Fruit fly (Drosophila melanogaster) whole organism, adult: ENCODE data around the gene Osi19.

ENCODE experiments used
- CG11617 ChIP-seq: fragments of 200-800 bp; sonication (Bioruptor generic); optimal IDR thresholded peaks from 2 replicates; lab custom pipeline; 2017; ENCODE audit warnings: mild to moderate bottlenecking, missing biosample characterization, missing genetic modification reagents, missing genetic modification characterization
- CG12768 ChIP-seq: fragments of 200-800 bp; sonication (Bioruptor generic); optimal IDR thresholded peaks from 2 replicates; lab custom pipeline; 2017; ENCODE audit warnings: missing biosample characterization, missing genetic modification characterization, mild to moderate bottlenecking, moderate library complexity, missing genetic modification reagents
- CG14711 ChIP-seq: fragments of 200-800 bp; sonication (Bioruptor generic); optimal IDR thresholded peaks from 2 replicates; lab custom pipeline; 2018; ENCODE audit warnings: missing biosample characterization, mild to moderate bottlenecking, missing genetic modification characterization, moderate library complexity
- CG1620 ChIP-seq: fragments of 200-800 bp; sonication (Bioruptor generic); optimal IDR thresholded peaks from 2 replicates; lab custom pipeline; 2016; ENCODE audit warnings: missing biosample characterization, missing genetic modification characterization
- CG33017 ChIP-seq: fragments of 200-800 bp; sonication (Bioruptor generic); optimal IDR thresholded peaks from 2 replicates; lab custom pipeline; 2018; ENCODE audit warnings: missing biosample characterization, mild to moderate bottlenecking, missing genetic modification characterization, moderate library complexity
- CG5204 ChIP-seq: fragments of 200-800 bp; sonication (Bioruptor generic); optimal IDR thresholded peaks from 2 replicates; lab custom pipeline; 2016; ENCODE audit warnings: missing biosample characterization, missing genetic modification characterization
- CG7045 ChIP-seq: fragments of 200-800 bp; sonication (Bioruptor generic); optimal IDR thresholded peaks from 2 replicates; lab custom pipeline; 2017; ENCODE audit warnings: missing biosample characterization, mild to moderate bottlenecking, missing genetic modification characterization
- CG7101 ChIP-seq: fragments of 200-800 bp; sonication (Bioruptor generic); optimal IDR thresholded peaks from 2 replicates; lab custom pipeline; 2018; ENCODE audit warnings: missing biosample characterization, mild to moderate bottlenecking, missing genetic modification characterization, moderate library complexity
- Clk ChIP-seq: fragments of 200-800 bp; sonication (Bioruptor generic); optimal IDR thresholded peaks from 2 replicates; lab custom pipeline; 2017; ENCODE audit warnings: missing biosample characterization, missing genetic modification characterization
- Crg-1 ChIP-seq: fragments of 200-800 bp; sonication (Bioruptor generic); optimal IDR thresholded peaks from 2 replicates; lab custom pipeline; 2016; ENCODE audit warnings: missing biosample characterization, missing genetic modification characterization
- Hr96 ChIP-seq: fragments of 200-800 bp; sonication (Bioruptor generic); optimal IDR thresholded peaks from 2 replicates; lab custom pipeline; 2016; ENCODE audit warnings: missing biosample characterization, missing genetic modification characterization
- Mnt ChIP-seq: fragments of 200-800 bp; sonication (Bioruptor generic); optimal IDR thresholded peaks from 2 replicates; lab custom pipeline; 2016; ENCODE audit warnings: missing biosample characterization, mild to moderate bottlenecking, missing genetic modification characterization
- bab1 ChIP-seq: fragments of 200-800 bp; sonication (Bioruptor generic); optimal IDR thresholded peaks from 3 replicates; lab custom pipeline; 2019; ENCODE audit warnings: missing biosample characterization, mild to moderate bottlenecking, missing genetic modification characterization, moderate library complexity
- cic ChIP-seq: fragments of 200-800 bp; sonication (Bioruptor generic); optimal IDR thresholded peaks from 2 replicates; lab custom pipeline; 2017; ENCODE audit warnings: missing biosample characterization, mild to moderate bottlenecking, missing genetic modification characterization, moderate library complexity
- cnc ChIP-seq, 2 experiments: fragments of >200 bp; optimal IDR thresholded peaks; 2 replicates each; lab custom pipeline; 2017
- kay ChIP-seq: fragments of 200-800 bp; sonication (Bioruptor generic); peaks from one replicate; lab custom pipeline; 2016; ENCODE audit warnings: missing biosample characterization, missing genetic modification characterization, borderline replicate concordance
- ovo ChIP-seq: fragments of 200-800 bp; sonication (Bioruptor generic); optimal IDR thresholded peaks from 2 replicates; lab custom pipeline; 2016; ENCODE audit warnings: missing biosample characterization, missing genetic modification characterization
- pad ChIP-seq: fragments of 200-800 bp; sonication (Bioruptor generic); optimal IDR thresholded peaks from 3 replicates; lab custom pipeline; 2017; ENCODE audit warnings: missing biosample characterization, missing genetic modification characterization, mild to moderate bottlenecking, moderate library complexity, missing genetic modification reagents
- tj ChIP-seq: fragments of 200-800 bp; sonication (Bioruptor generic); optimal IDR thresholded peaks from 3 replicates; lab custom pipeline; 2017; ENCODE audit warnings: missing biosample characterization, mild to moderate bottlenecking, missing genetic modification characterization, moderate library complexity
- toe ChIP-seq: fragments of 200-800 bp; sonication (Bioruptor generic); optimal IDR thresholded peaks from 2 replicates; lab custom pipeline; 2016; ENCODE audit warnings: missing biosample characterization, missing genetic modification characterization

The Osi19 gene

DNA sequence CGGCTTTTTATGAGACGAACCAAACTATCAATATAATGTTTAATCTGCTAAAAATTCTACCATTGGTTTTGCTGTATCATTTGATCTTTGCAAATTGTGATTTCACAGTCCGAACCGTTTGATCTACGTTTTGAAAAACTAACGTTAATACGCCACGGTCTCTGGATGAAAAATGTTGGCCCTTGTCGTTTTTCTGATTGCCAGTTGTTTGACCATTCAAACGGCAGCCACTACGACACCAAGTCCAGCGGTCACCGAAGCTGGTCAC lies 39.1 kb downstream of the Osi19 start, which contains the start of gene CG42564:
TSS of gene CG42564 (plus strand) at position 169 of the 268 bp plus-strand sequence.
- TF ChIP-seq CG7045, result no peak
- TF ChIP-seq bab1 (GFP tag; lab: Kevin White, UChicago), result no peak
- TF ChIP-seq Hr96 (GFP tag; lab: Kevin White, UChicago), result no peak
- TF ChIP-seq kay (GFP tag; lab: Kevin White, UChicago), result no peak
- TF ChIP-seq pad, result no peak
- TF ChIP-seq Mnt (GFP tag; lab: Kevin White, UChicago), result no peak
- TF ChIP-seq CG5204, result no peak
- no peak for TF ChIP-seq Clk (GFP tag; lab: Kevin White, UChicago)
- TF ChIP-seq CG1620 (GFP tag; lab: Kevin White, UChicago), result no peak
- no peak for TF ChIP-seq CG7101 (tag; lab: Kevin White, UChicago)
- TF ChIP-seq cic, result no peak
- no peak for TF ChIP-seq cnc (optimal IDR thresholded peaks at IDR 0.05; lab: Kevin White, UChicago)

DNA sequence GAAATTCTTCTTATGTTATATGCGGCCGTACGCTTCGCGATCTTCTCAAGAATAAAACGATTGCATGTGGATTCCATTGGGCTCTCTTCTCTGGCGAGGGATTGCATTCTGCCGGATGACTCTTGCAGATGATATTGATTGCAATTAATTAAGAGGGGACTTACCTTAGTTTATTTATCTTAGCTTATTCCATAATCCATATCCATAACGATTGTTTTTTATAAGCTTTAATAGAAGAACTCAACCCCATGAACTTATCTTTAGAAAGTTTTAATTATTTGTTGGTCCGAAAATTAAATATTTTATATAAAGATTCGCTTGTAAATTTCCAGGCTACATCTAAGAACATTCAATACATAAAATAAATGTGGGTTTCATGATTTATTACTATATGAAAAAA lies 40.8 kb downstream of the Osi19 start, which contains the start of gene CRAT:
TSS of gene CRAT (minus strand) at position 101 of the 400 bp plus-strand sequence.
- TF ChIP-seq cic, result no peak
- no peak for TF ChIP-seq CG33017
- no peak for TF ChIP-seq toe
- TF ChIP-seq Mnt (GFP tag; lab: Kevin White, UChicago), result no peak
- no peak for TF ChIP-seq cnc (optimal IDR thresholded peaks at IDR 0.05; lab: Kevin White, UChicago)
- TF ChIP-seq kay (GFP tag; lab: Kevin White, UChicago), result no peak
- TF ChIP-seq CG14711 (tag; lab: Kevin White, UChicago), result no peak
- no peak for TF ChIP-seq pad
- TF ChIP-seq Clk (GFP tag; lab: Kevin White, UChicago), result no peak
- TF ChIP-seq Hr96 (GFP tag; lab: Kevin White, UChicago), result no peak
- no peak for TF ChIP-seq CG1620 (GFP tag; lab: Kevin White, UChicago)
- no peak for TF ChIP-seq bab1 (GFP tag; lab: Kevin White, UChicago)

DNA sequence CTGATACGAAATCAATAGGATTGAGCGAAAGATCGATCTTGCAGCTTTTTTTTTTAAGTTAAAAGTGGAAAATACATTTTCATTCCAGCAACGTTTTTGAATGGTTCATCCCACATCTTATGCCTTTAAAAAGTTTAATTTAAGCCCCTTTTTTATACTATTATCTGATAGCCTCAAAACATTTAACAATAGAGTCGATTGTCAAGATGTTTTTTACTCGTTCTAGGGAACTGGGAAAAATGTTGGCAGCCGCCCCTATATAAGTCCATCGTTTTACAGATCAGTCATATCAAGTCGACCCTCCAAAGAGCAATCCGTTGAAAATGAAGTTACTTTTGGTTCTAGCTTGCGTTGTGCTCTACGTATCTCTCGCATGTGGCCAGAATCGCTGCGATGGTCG lies 42.3 kb downstream of the Osi19 start, which contains the start of gene CG42537:
TSS of gene CG42537 (plus strand) at position 301 of the 400 bp plus-strand sequence.
- TF ChIP-seq ovo (no peak), Crg-1 (GFP tag; lab: Kevin White, UChicago) (no peak), tj (no peak), CG7045 (no peak), toe (no peak), pad (no peak), cic (no peak), Clk (GFP tag; lab: Kevin White, UChicago) (no peak), CG11617 (no peak)

DNA sequence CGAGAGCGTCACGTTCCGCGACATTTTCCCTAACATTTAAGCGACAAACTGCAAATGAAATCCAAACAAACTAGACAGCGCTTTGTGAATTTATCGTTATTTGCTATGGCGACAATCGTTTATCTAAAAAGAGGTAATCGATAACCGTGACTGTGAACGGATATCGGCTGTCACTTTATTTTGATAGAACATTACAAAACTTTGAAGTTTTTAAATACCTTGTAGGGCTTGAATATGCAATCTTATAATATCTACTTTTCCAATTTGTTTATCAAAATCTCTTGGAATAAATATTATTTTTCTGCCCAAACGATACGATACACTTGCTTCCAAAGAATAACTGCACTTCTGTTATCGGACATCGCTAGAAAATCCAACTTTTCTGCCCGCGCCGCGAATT lies 45.0 kb downstream of the Osi19 start, which contains the start of the genes CG1024 and TfIIFalpha:
TSS of gene CG1024 (minus strand) at position 200 of the 400 bp plus-strand sequence.
TSS of gene TfIIFalpha (plus strand) at position 339 of the 400 bp plus-strand sequence.
- TF ChIP-seq cnc (optimal IDR thresholded peaks at IDR 0.05; lab: Kevin White, UChicago) (no peak), CG1620 (GFP tag; lab: Kevin White, UChicago) (peak; percentile 10), Crg-1 (GFP tag; lab: Kevin White, UChicago) (peak; percentile 5), Mnt (GFP tag; lab: Kevin White, UChicago) (peak; percentile 31), CG7101 (tag; lab: Kevin White, UChicago) (peak; percentile 31), bab1 (GFP tag; lab: Kevin White, UChicago) (peak; percentile 73)

DNA sequence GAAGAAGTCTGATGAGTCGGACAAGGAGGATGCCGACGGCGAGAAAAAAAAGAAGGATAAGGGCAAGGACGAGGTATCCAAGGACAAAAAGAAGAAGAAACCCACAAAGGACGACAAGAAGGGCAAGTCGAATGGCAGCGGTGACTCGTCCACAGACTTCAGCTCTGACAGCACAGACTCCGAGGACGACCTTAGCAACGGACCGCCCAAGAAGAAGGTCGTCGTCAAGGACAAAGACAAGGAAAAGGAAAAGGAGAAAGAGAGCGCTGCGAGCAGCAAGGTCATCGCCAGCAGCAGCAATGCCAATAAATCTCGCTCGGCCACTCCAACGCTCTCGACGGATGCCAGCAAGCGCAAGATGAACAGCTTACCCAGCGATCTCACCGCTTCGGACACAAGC lies 46.6 kb downstream of the Osi19 start:
- no peak for TF ChIP-seq CG11617
- no peak for TF ChIP-seq pad
- TF ChIP-seq Mnt (GFP tag; lab: Kevin White, UChicago), result no peak
- TF ChIP-seq Clk (GFP tag; lab: Kevin White, UChicago), result no peak
- TF ChIP-seq CG14711 (tag; lab: Kevin White, UChicago), result no peak
- TF ChIP-seq tj, result no peak
- no peak for TF ChIP-seq kay (GFP tag; lab: Kevin White, UChicago)
- TF ChIP-seq cnc (optimal IDR thresholded peaks at IDR 0.05; lab: Kevin White, UChicago), result no peak
- no peak for TF ChIP-seq Hr96 (GFP tag; lab: Kevin White, UChicago)
- TF ChIP-seq bab1 (GFP tag; lab: Kevin White, UChicago), result no peak
- no peak for TF ChIP-seq CG7045
- TF ChIP-seq ovo, result no peak

DNA sequence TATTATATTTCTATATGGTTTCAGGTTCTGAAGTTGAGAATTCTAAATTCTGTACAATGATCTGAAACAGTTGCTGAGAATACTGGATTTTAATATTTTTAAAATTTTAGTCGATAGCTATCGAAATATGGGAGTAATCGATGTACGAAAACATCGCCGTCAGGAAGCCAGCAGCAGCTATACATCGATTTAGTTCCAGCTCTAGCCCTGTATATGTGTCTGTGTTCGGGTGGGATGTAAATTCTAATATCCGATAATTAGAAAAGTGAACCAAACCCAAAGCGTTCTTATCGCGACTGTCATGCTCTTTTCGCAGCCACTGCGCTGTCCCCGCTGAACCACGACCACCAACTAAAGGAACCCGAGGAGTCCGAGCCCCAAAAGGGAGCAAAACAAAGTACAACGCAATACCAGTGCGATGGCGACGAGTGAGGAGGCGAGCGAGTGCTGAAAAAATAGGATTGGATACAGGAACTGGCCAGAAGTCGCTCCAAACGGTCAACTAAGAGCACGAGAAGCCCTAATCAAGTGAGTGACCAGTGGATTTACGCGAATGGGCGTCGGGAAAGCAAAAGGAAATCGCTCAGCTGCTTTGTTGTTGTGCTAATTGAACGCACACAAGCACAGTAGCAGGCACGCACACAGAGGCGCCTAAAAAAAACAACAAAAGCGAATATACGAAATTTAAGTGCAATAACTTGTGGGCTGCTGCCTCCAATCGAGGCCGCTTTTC lies 47.7 kb downstream of the Osi19 start, which contains the start of gene gzl:
TSS of gene gzl (plus strand) at position 182 of the 733 bp plus-strand sequence.
- peak; percentile 9 for TF ChIP-seq CG12768
- TF ChIP-seq CG11617, result peak; percentile 35
- TF ChIP-seq cic, result peak; percentile 46
- peak; percentile 31 for TF ChIP-seq CG1620 (GFP tag; lab: Kevin White, UChicago)
- TF ChIP-seq pad, result no peak
- TF ChIP-seq Mnt (GFP tag; lab: Kevin White, UChicago), result peak; percentile 17

DNA sequence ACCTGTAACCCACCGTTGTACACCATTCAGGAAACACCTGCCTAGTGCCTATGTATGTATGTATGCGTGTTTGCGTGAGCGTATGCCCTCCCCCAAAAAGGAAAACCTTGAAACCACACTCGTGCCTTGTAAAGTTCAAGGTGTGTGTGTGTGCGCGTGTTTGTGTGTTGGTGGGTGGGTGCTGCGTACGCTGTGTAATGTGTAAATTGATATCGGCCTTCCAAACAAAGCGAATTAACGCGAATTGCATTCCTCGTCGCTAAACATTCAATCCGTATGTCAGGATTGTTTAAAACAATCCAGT lies 48.3 kb downstream of the Osi19 start:
- no peak for TF ChIP-seq kay (GFP tag; lab: Kevin White, UChicago)
- no peak for TF ChIP-seq CG33017
- no peak for TF ChIP-seq CG12768
- no peak for TF ChIP-seq bab1 (GFP tag; lab: Kevin White, UChicago)
- peak; percentile 42 for TF ChIP-seq cic
